Fruit fly (Drosophila melanogaster): Measurements from ENCODE around the gene CG8892.

DNA sequence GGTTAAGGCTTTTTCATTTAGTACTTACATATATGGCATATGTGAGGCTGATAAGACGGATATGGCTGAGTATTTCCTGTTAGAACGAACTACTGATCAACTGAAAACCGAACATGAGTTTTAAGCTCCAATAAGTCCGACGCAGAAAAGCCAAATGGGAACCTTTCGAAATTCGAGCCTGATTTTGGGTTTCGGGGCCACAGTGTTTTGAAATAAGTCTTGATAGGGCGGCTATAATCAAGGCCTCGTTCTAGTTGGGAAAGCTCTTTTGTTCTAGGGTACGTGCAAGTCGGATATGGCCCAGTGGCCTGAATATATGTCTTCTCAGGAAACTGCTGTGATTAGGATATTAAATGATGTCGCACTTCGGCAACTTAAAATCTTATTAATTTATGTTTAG is 46.7 kb upstream of the CG8892 start, which contains the start of gene vkg:
- TF ChIP-seq CG8478 (optimal IDR thresholded peaks at IDR 0.05) (no peak), CTCF (optimal IDR thresholded peaks at IDR 0.05) (no peak)

Measured in S2 (cell line).